Fruit fly (Drosophila melanogaster): ENCODE data around the gene p130CAS.
A peak's percentile ranks its signal among the peaks of the same experiment; 100 is the strongest.

The p130CAS gene

DNA sequence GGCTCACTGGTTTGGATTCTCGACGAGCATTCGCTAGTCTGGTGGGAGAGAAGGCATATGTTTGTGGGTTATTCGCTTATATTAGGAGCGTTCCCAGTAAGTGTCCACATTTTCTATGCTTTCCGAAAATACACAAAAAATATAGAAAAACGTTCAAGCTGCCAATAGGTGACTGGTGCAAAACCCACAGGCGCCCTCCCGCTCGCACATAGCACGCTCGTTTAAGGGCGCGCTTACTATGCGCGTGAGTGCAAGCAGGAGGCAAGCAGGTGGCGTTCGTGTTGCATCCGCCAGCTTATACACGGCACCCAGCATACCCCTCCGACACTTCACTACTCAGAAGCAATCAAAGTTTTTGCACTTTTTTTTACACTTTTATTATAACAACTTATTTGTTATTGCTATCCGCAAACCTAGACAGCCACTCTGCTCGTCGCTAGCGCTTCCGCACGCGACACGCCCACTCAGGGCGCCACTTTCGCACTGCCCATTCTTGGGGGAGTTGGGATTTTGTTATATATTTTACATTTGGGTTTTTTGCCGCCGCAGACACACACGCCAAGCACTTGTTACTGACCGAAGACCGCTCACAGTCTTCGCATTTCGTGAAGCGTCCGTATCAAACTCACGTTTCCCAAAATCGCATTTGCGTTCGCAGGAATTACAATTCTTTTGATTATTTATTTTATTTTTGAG, 46.5 kb downstream of the p130CAS start (continued):
- TF ChIP-seq CG16779 (GFP tag; IDR thresholded peaks at IDR 0.05): no peak
- TF ChIP-seq Tbp (GFP tag; optimal IDR thresholded peaks at IDR 0.05): no peak
- TF ChIP-seq Max (GFP tag; optimal IDR thresholded peaks at IDR 0.05): peak; percentile 16
- TF ChIP-seq CG6683 (GFP tag; optimal IDR thresholded peaks at IDR 0.05): no peak
- no peak for TF ChIP-seq p53 (GFP tag; optimal IDR thresholded peaks at IDR 0.05)
- no peak for TF ChIP-seq tll (GFP tag; optimal IDR thresholded peaks at IDR 0.05)
- no peak for TF ChIP-seq gro (GFP tag; optimal IDR thresholded peaks at IDR 0.05)
- TF ChIP-seq wor (GFP tag; IDR thresholded peaks at IDR 0.05): peak; percentile 51
- TF ChIP-seq NfI (GFP tag; optimal IDR thresholded peaks at IDR 0.05): no peak
- TF ChIP-seq Chrac-16 (GFP tag; optimal IDR thresholded peaks at IDR 0.05): no peak
- TF ChIP-seq oc (tag; optimal IDR thresholded peaks at IDR 0.05): no peak
- no peak for TF ChIP-seq pb (GFP tag; optimal IDR thresholded peaks at IDR 0.05)
- 0 out of 2 replicates have a peak, but pooled peaks have one; percentile 18 for TF ChIP-seq CG8765 (GFP tag; IDR thresholded peaks at IDR 0.05)
- no peak for TF ChIP-seq HLH4C (GFP tag; IDR thresholded peaks at IDR 0.05; ENCODE audit: partially characterized antibody)
- no peak for TF ChIP-seq Jarid2 (GFP tag; optimal IDR thresholded peaks at IDR 0.05)
- TF ChIP-seq vfl (GFP tag; optimal IDR thresholded peaks at IDR 0.05): no peak
- TF ChIP-seq disco-r (GFP tag; optimal IDR thresholded peaks at IDR 0.05): no peak
- no peak for TF ChIP-seq sr (GFP tag; IDR thresholded peaks at IDR 0.05)
- TF ChIP-seq ssp (GFP tag; IDR thresholded peaks at IDR 0.05): no peak
- TF ChIP-seq Gug (GFP tag; IDR thresholded peaks at IDR 0.05): peak; percentile 28; the same call in 1 of the 4 replicates
- TF ChIP-seq CG17328 (GFP tag; IDR thresholded peaks at IDR 0.05): no peak
- no peak for TF ChIP-seq h (optimal IDR thresholded peaks at IDR 0.05)
- peak; percentile 53; the same call in 1 of the 3 replicates for TF ChIP-seq CG11456 (GFP tag; IDR thresholded peaks at IDR 0.05)
- no peak for TF ChIP-seq CG4707 (GFP tag; optimal IDR thresholded peaks at IDR 0.05)
- TF ChIP-seq seq (GFP tag; IDR thresholded peaks at IDR 0.05): 0 out of 2 replicates have a peak, but pooled peaks have one; percentile 32
- peak; percentile 56 for TF ChIP-seq vvl (GFP tag; IDR thresholded peaks at IDR 0.05)
- no peak for TF ChIP-seq trh (GFP tag; optimal IDR thresholded peaks at IDR 0.05)
- no peak for TF ChIP-seq ab (GFP tag; optimal IDR thresholded peaks at IDR 0.05)
- peak; percentile 42 for TF ChIP-seq CG10431 (GFP tag; optimal IDR thresholded peaks at IDR 0.05)
- no peak for TF ChIP-seq CG6854 (GFP tag; optimal IDR thresholded peaks at IDR 0.05)
- TF ChIP-seq CG14667 (GFP tag; IDR thresholded peaks at IDR 0.05): no peak
- peak; percentile 80 for TF ChIP-seq CHES-1-like (GFP tag; optimal IDR thresholded peaks at IDR 0.05)
- no peak for TF ChIP-seq sima (GFP tag; optimal IDR thresholded peaks at IDR 0.05)
- TF ChIP-seq CG14441 (GFP tag; IDR thresholded peaks at IDR 0.05): no peak
- TF ChIP-seq CG10366 (GFP tag; IDR thresholded peaks at IDR 0.05): peak; percentile 15; the same call in 1 of the 2 replicates
- TF ChIP-seq nerfin-2 (GFP tag; IDR thresholded peaks at IDR 0.05; ENCODE audit: partially characterized antibody): peak; percentile 27; the same call in 1 of the 2 replicates
- no peak for TF ChIP-seq CG11398 (GFP tag; optimal IDR thresholded peaks at IDR 0.05)
- TF ChIP-seq zfh2 (GFP tag; optimal IDR thresholded peaks at IDR 0.05): peak; percentile 25
- TF ChIP-seq CG11695 (GFP tag; IDR thresholded peaks at IDR 0.05): peak; percentile 42; the same call in 1 of the 3 replicates
- no peak for TF ChIP-seq CG11247 (GFP tag; IDR thresholded peaks at IDR 0.05)
- no peak for TF ChIP-seq corto (GFP tag; optimal IDR thresholded peaks at IDR 0.05)
- TF ChIP-seq btn (GFP tag; optimal IDR thresholded peaks at IDR 0.05): no peak
- peak; percentile 93 for TF ChIP-seq HmgD (GFP tag; optimal IDR thresholded peaks at IDR 0.05)
- 0 out of 2 replicates have a peak, but pooled peaks have one; percentile 5 for TF ChIP-seq cas (GFP tag; IDR thresholded peaks at IDR 0.05)
- peak; percentile 32 for TF ChIP-seq fu2 (GFP tag; optimal IDR thresholded peaks at IDR 0.05)
- TF ChIP-seq CG11504 (tag; optimal IDR thresholded peaks at IDR 0.05): no peak
- TF ChIP-seq Bgb (GFP tag; IDR thresholded peaks at IDR 0.05; ENCODE audit: partially characterized antibody): peak; percentile 54; the same call in 1 of the 2 replicates
- TF ChIP-seq zfh1 (GFP tag; IDR thresholded peaks at IDR 0.05): 0 out of 3 replicates have a peak, but pooled peaks have one; percentile 13
- no peak for TF ChIP-seq Dfd (GFP tag; optimal IDR thresholded peaks at IDR 0.05)
- peak; percentile 45 for TF ChIP-seq Antp (GFP tag; optimal IDR thresholded peaks at IDR 0.05)
- TF ChIP-seq amos (GFP tag; IDR thresholded peaks at IDR 0.05; ENCODE audit: partially characterized antibody): peak; percentile 64

Measured in whole organism, embryonic.